Fruit fly (Drosophila melanogaster) whole organism, embryonic: Measurements from ENCODE around the gene CG14818.

Experiments
- Ada2b ChIP-seq: fragments of 200-800 bp; sonication (Bioruptor generic); IDR thresholded peaks from 2 replicates; pipeline ENCODE4 v1.3.6; 2022; ENCODE audit warnings: missing biosample characterization, missing genetic modification characterization
- Atf3 ChIP-seq: fragments of 200-800 bp; sonication (Bioruptor generic); optimal IDR thresholded peaks from 3 replicates; lab custom pipeline; 2016; ENCODE audit warnings: missing biosample characterization, missing genetic modification characterization
- B-H2 ChIP-seq: fragments of 200-800 bp; sonication (Bioruptor generic); optimal IDR thresholded peaks from 2 replicates; lab custom pipeline; 2018; ENCODE audit warnings: missing biosample characterization, mild to moderate bottlenecking, missing genetic modification characterization
- Bteb2 ChIP-seq: fragments of 200-800 bp; sonication (Bioruptor generic); optimal IDR thresholded peaks from 2 replicates; lab custom pipeline; 2016; ENCODE audit warnings: missing biosample characterization, missing genetic modification characterization
- CG10543 ChIP-seq: fragments of 200-800 bp; sonication (Bioruptor generic); optimal IDR thresholded peaks from 3 replicates; lab custom pipeline; 2017; ENCODE audit warnings: missing biosample characterization, mild to moderate bottlenecking, missing genetic modification characterization, moderate library complexity
- CG11085 ChIP-seq: fragments of 200-800 bp; sonication (Bioruptor generic); IDR thresholded peaks from 2 replicates; pipeline ENCODE4 v1.3.6; 2022; ENCODE audit warnings: missing biosample characterization, missing genetic modification characterization
- CG12659 ChIP-seq: fragments of 200-800 bp; sonication (Bioruptor generic); optimal IDR thresholded peaks from 3 replicates; lab custom pipeline; 2017; ENCODE audit warnings: mild to moderate bottlenecking, missing biosample characterization, missing genetic modification reagents, missing genetic modification characterization
- CG14860 ChIP-seq: fragments of 200-800 bp; sonication (Bioruptor generic); IDR thresholded peaks from 3 replicates; pipeline ENCODE4 v1.3.6; 2022; ENCODE audit warnings: missing biosample characterization, missing genetic modification characterization; ENCODE audit not compliant: partially characterized antibody
- CG14965 ChIP-seq: fragments of 200-800 bp; sonication (Bioruptor generic); optimal IDR thresholded peaks from 2 replicates; lab custom pipeline; 2016; ENCODE audit warnings: missing biosample characterization, missing genetic modification characterization, borderline replicate concordance
- CG15696 ChIP-seq: fragments of 200-800 bp; sonication (Bioruptor generic); optimal IDR thresholded peaks from 2 replicates; lab custom pipeline; 2019; ENCODE audit warnings: missing biosample characterization, mild to moderate bottlenecking, missing genetic modification characterization, moderate library complexity
- CG16813 ChIP-seq: fragments of 200-800 bp; sonication (Bioruptor generic); IDR thresholded peaks from 3 replicates; pipeline ENCODE4 v1.3.6; 2022; ENCODE audit warnings: missing biosample characterization, missing genetic modification characterization; ENCODE audit not compliant: partially characterized antibody
- CG17328 ChIP-seq: fragments of 200-800 bp; sonication (Bioruptor generic); IDR thresholded peaks from 2 replicates; pipeline ENCODE4 v1.3.6; 2022; ENCODE audit warnings: missing biosample characterization, missing genetic modification characterization
- CG1792 ChIP-seq: fragments of 200-800 bp; sonication (Bioruptor generic); optimal IDR thresholded peaks from 2 replicates; lab custom pipeline; 2016; ENCODE audit warnings: missing biosample characterization, missing genetic modification characterization
- CG18599 ChIP-seq: fragments of 200-800 bp; sonication (Bioruptor generic); optimal IDR thresholded peaks from 3 replicates; lab custom pipeline; 2017; ENCODE audit warnings: missing biosample characterization, missing genetic modification characterization, mild to moderate bottlenecking, moderate library complexity, missing genetic modification reagents
- CG2120 ChIP-seq: fragments of 200-800 bp; sonication (Bioruptor generic); optimal IDR thresholded peaks from 3 replicates; lab custom pipeline; 2016; ENCODE audit warnings: missing biosample characterization, missing genetic modification characterization
- CG3281 ChIP-seq: fragments of 200-800 bp; sonication (Bioruptor generic); optimal IDR thresholded peaks from 3 replicates; lab custom pipeline; 2017; ENCODE audit warnings: missing biosample characterization, mild to moderate bottlenecking, missing genetic modification characterization
- CG6254 ChIP-seq: fragments of 200-800 bp; sonication (Bioruptor generic); optimal IDR thresholded peaks from 3 replicates; lab custom pipeline; 2017; ENCODE audit warnings: mild to moderate bottlenecking, missing biosample characterization, missing genetic modification reagents, missing genetic modification characterization
- CG7271 ChIP-seq: fragments of 200-800 bp; sonication (Bioruptor generic); optimal IDR thresholded peaks from 2 replicates; lab custom pipeline; 2018; ENCODE audit warnings: missing biosample characterization, mild to moderate bottlenecking, missing genetic modification characterization, moderate library complexity
- CG8089 ChIP-seq: fragments of 200-800 bp; sonication (Bioruptor generic); optimal IDR thresholded peaks from 3 replicates; lab custom pipeline; 2016; ENCODE audit warnings: missing biosample characterization, missing genetic modification characterization
- CG9797 ChIP-seq: fragments of 200-800 bp; sonication (Bioruptor generic); optimal IDR thresholded peaks from 3 replicates; lab custom pipeline; 2018; ENCODE audit warnings: missing biosample characterization, mild to moderate bottlenecking, missing genetic modification characterization
- D19A ChIP-seq: fragments of 200-800 bp; optimal IDR thresholded peaks from 3 replicates; lab custom pipeline; 2019; ENCODE audit warnings: missing biosample characterization, mild to moderate bottlenecking, missing genetic modification characterization, moderate library complexity
- E2f1 ChIP-seq: fragments of 200-800 bp; sonication (Bioruptor generic); IDR thresholded peaks from 2 replicates; pipeline ENCODE4 v1.3.6; 2022; ENCODE audit warnings: missing biosample characterization, missing genetic modification characterization
- Fer1 ChIP-seq: fragments of 200-800 bp; sonication (Bioruptor generic); optimal IDR thresholded peaks from 2 replicates; lab custom pipeline; 2017; ENCODE audit warnings: missing biosample characterization, mild to moderate bottlenecking, missing genetic modification characterization
- GATAe ChIP-seq: fragments of 200-800 bp; sonication (Bioruptor generic); conservative IDR thresholded peaks from 2 replicates; pipeline ENCODE4 v1.3.6; 2022; ENCODE audit warnings: missing biosample characterization, missing genetic modification characterization
- Gug ChIP-seq: fragments of 200-800 bp; sonication (Bioruptor generic); IDR thresholded peaks from 4 replicates; pipeline ENCODE4 v1.3.6; 2022; ENCODE audit warnings: missing biosample characterization, missing genetic modification characterization
- HLH3B ChIP-seq: fragments of 200-800 bp; sonication (Bioruptor generic); IDR thresholded peaks from 2 replicates; pipeline ENCODE4 v1.3.6; 2022; ENCODE audit warnings: missing biosample characterization, missing genetic modification characterization
- Hand ChIP-seq: fragments of 200-800 bp; sonication (Bioruptor generic); optimal IDR thresholded peaks from 2 replicates; lab custom pipeline; 2017; ENCODE audit warnings: mild to moderate bottlenecking, missing biosample characterization, missing genetic modification reagents, missing genetic modification characterization
- Lhr ChIP-seq: fragments of 200-800 bp; sonication (Bioruptor generic); optimal IDR thresholded peaks from 3 replicates; lab custom pipeline; 2017; ENCODE audit warnings: mild to moderate bottlenecking, missing biosample characterization, missing genetic modification reagents, missing genetic modification characterization
- Lpt ChIP-seq: fragments of >200 bp; optimal IDR thresholded peaks from 2 replicates; lab custom pipeline; 2018; ENCODE audit warnings: missing biosample characterization, missing genetic modification characterization
- Med ChIP-seq: fragments of 200-800 bp; sonication (Bioruptor generic); peaks from one replicate; lab custom pipeline; 2016; ENCODE audit warnings: missing biosample characterization, missing genetic modification characterization, mild to moderate bottlenecking, inconsistent platforms, moderate library complexity
- Mes4 ChIP-seq: fragments of 200-800 bp; sonication (Bioruptor generic); optimal IDR thresholded peaks from 2 replicates; lab custom pipeline; 2016; ENCODE audit warnings: missing biosample characterization, missing genetic modification characterization
- Myb ChIP-seq: fragments of 200-800 bp; sonication (Bioruptor generic); optimal IDR thresholded peaks from 2 replicates; lab custom pipeline; 2016; ENCODE audit warnings: missing biosample characterization, missing genetic modification characterization
- Nf-YB ChIP-seq: fragments of 200-800 bp; sonication (Bioruptor generic); optimal IDR thresholded peaks from 3 replicates; lab custom pipeline; 2019; ENCODE audit warnings: missing biosample characterization, mild to moderate bottlenecking, missing genetic modification characterization, moderate library complexity
- YL-1 ChIP-seq: fragments of 200-800 bp; sonication (Bioruptor generic); optimal IDR thresholded peaks from 3 replicates; lab custom pipeline; 2017; ENCODE audit warnings: missing biosample characterization, mild to moderate bottlenecking, missing genetic modification characterization
- cad ChIP-seq: fragments of >200 bp; optimal IDR thresholded peaks from 2 replicates; lab custom pipeline; 2017; ENCODE audit warnings: missing biosample characterization, missing genetic modification characterization
- dm ChIP-seq: fragments of 200-800 bp; sonication (Bioruptor generic); optimal IDR thresholded peaks from 3 replicates; lab custom pipeline; 2016; ENCODE audit warnings: missing biosample characterization, missing genetic modification characterization
- dmrt99B ChIP-seq: fragments of 200-800 bp; sonication (Bioruptor generic); optimal IDR thresholded peaks from 2 replicates; lab custom pipeline; 2018; ENCODE audit warnings: missing biosample characterization, mild to moderate bottlenecking, missing genetic modification characterization, moderate library complexity
- ems ChIP-seq: fragments of 200-800 bp; sonication (Bioruptor generic); optimal IDR thresholded peaks from 3 replicates; lab custom pipeline; 2016; ENCODE audit warnings: missing biosample characterization, missing genetic modification characterization
- eve ChIP-seq, 2 experiments: fragments of >200 bp; optimal IDR thresholded peaks; 2 replicates each; lab custom pipeline; 2017; ENCODE audit warnings: missing biosample characterization in 2 of 2, missing genetic modification characterization in 2 of 2
- gcm2 ChIP-seq: fragments of 200-800 bp; sonication (Bioruptor generic); optimal IDR thresholded peaks from 2 replicates; lab custom pipeline; 2016; ENCODE audit warnings: missing biosample characterization, missing genetic modification characterization
- gem ChIP-seq: fragments of 200-800 bp; sonication (Bioruptor generic); optimal IDR thresholded peaks from 2 replicates; lab custom pipeline; 2019; ENCODE audit warnings: missing biosample characterization, mild to moderate bottlenecking, missing genetic modification characterization, moderate library complexity
- gt ChIP-seq: fragments of 200-800 bp; sonication (Bioruptor generic); IDR thresholded peaks from 2 replicates; pipeline ENCODE4 v1.3.6; 2022; ENCODE audit warnings: missing biosample characterization, missing genetic modification characterization
- hb ChIP-seq: fragments of 200-800 bp; sonication (Bioruptor generic); IDR thresholded peaks from 3 replicates; pipeline ENCODE4 v1.3.6; 2022; ENCODE audit warnings: missing biosample characterization, missing genetic modification characterization; ENCODE audit not compliant: partially characterized antibody
- kah ChIP-seq: fragments of 200-800 bp; sonication (Bioruptor generic); optimal IDR thresholded peaks from 2 replicates; lab custom pipeline; 2018; ENCODE audit warnings: missing biosample characterization, mild to moderate bottlenecking, missing genetic modification characterization
- kni ChIP-seq: fragments of 200-800 bp; sonication (Bioruptor generic); optimal IDR thresholded peaks from 3 replicates; lab custom pipeline; 2017; ENCODE audit warnings: mild to moderate bottlenecking, missing biosample characterization, missing genetic modification reagents, missing genetic modification characterization
- luna ChIP-seq: fragments of 200-800 bp; sonication (Bioruptor generic); optimal IDR thresholded peaks from 2 replicates; lab custom pipeline; 2016; ENCODE audit warnings: missing biosample characterization, missing genetic modification characterization
- pho ChIP-seq: fragments of 200-800 bp; sonication (Bioruptor generic); optimal IDR thresholded peaks from 2 replicates; lab custom pipeline; 2016; ENCODE audit warnings: missing biosample characterization, missing genetic modification characterization
- row ChIP-seq: fragments of 200-800 bp; sonication (Bioruptor generic); IDR thresholded peaks from 3 replicates; pipeline ENCODE4 v1.3.6; 2022; ENCODE audit warnings: missing biosample characterization, missing genetic modification characterization
- slbo ChIP-seq: fragments of 200-800 bp; sonication (Bioruptor generic); IDR thresholded peaks from 2 replicates; pipeline ENCODE4 v1.3.6; 2022; ENCODE audit warnings: missing biosample characterization, missing genetic modification characterization
- stwl ChIP-seq: fragments of 200-800 bp; sonication (Bioruptor generic); optimal IDR thresholded peaks from 3 replicates; lab custom pipeline; 2018; ENCODE audit warnings: missing biosample characterization, mild to moderate bottlenecking, missing genetic modification characterization, moderate library complexity
- tup ChIP-seq: fragments of 200-800 bp; sonication (Bioruptor generic); optimal IDR thresholded peaks from 2 replicates; lab custom pipeline; 2016; ENCODE audit warnings: missing biosample characterization, mild to moderate bottlenecking, missing genetic modification characterization, moderate library complexity

Gene CG14818

dm6 chrX:1901605-1902136 lies 22.1 kb upstream of the CG14818 start, which contains the start of gene Ldaf1 (continued):
- TF ChIP-seq Fer1 (peak; percentile 5), CG7271 (tag; lab: Kevin White, UChicago) (no peak), Gug (GFP tag; lab: Robert Waterston, UW) (no peak), CG17328 (GFP tag; lab: Robert Waterston, UW) (no peak), Nf-YB (GFP tag; lab: Kevin White, UChicago) (no peak), row (GFP tag; lab: Robert Waterston, UW) (peak; percentile 44; the same call in 1 of the 3 replicates), CG10543 (peak; percentile 22), ems (GFP tag; lab: Kevin White, UChicago) (no peak), dmrt99B (tag; lab: Kevin White, UChicago) (no peak), Mes4 (no peak), E2f1 (GFP tag; lab: Robert Waterston, UW) (no peak), eve (GFP tag; optimal IDR thresholded peaks at IDR 0.05; lab: Kevin White, UChicago) (no peak), stwl (tag; lab: Kevin White, UChicago) (peak; percentile 40), B-H2 (GFP tag; lab: Kevin White, UChicago) (peak; percentile 19), D19A (tag; lab: Kevin White, UChicago) (no peak), slbo (GFP tag; lab: Robert Waterston, UW) (no peak), gcm2 (GFP tag; lab: Kevin White, UChicago) (no peak), Myb (peak; percentile 55), Med (peak; percentile 64), HLH3B (GFP tag; lab: Robert Waterston, UW) (no peak), CG8089 (GFP tag; lab: Kevin White, UChicago) (no peak), CG15696 (no peak), Bteb2 (GFP tag; lab: Kevin White, UChicago) (no peak), CG1792 (GFP tag; lab: Kevin White, UChicago) (no peak), Lpt (GFP tag; lab: Kevin White, UChicago) (no peak), kni (GFP tag; lab: Kevin White, UChicago) (no peak), CG14965 (GFP tag; lab: Kevin White, UChicago) (no peak), gt (GFP tag; lab: Robert Waterston, UW) (no peak), CG12659 (GFP tag; lab: Kevin White, UChicago) (peak; percentile 28), CG18599 (GFP tag; lab: Kevin White, UChicago) (no peak), luna (GFP tag; lab: Kevin White, UChicago) (no peak), CG16813 (no peak), dm (GFP tag; lab: Kevin White, UChicago) (no peak), CG11085 (GFP tag; lab: Robert Waterston, UW) (no peak), CG6254 (GFP tag; lab: Kevin White, UChicago) (no peak), CG3281 (GFP tag; lab: Kevin White, UChicago) (peak; percentile 20), cad (GFP tag; lab: Kevin White, UChicago) (no peak), GATAe (GFP tag; lab: Robert Waterston, UW) (no peak), CG9797 (GFP tag; lab: Kevin White, UChicago) (no peak), Atf3 (GFP tag; lab: Kevin White, UChicago) (no peak), CG14860 (no peak), hb (GFP tag; lab: Robert Waterston, UW) (no peak), Lhr (GFP tag; lab: Kevin White, UChicago) (no peak), pho (GFP tag; lab: Kevin White, UChicago) (no peak), Ada2b (no peak), Hand (GFP tag; lab: Kevin White, UChicago) (no peak), gem (tag; lab: Kevin White, UChicago) (peak; percentile 16), kah (GFP tag; lab: Kevin White, UChicago) (no peak), CG2120 (GFP tag; lab: Kevin White, UChicago) (peak; percentile 7), YL-1 (peak; percentile 4), tup (no peak)
